Worm (Caenorhabditis elegans): ENCODE results near the gene nhr-28.

DNA sequence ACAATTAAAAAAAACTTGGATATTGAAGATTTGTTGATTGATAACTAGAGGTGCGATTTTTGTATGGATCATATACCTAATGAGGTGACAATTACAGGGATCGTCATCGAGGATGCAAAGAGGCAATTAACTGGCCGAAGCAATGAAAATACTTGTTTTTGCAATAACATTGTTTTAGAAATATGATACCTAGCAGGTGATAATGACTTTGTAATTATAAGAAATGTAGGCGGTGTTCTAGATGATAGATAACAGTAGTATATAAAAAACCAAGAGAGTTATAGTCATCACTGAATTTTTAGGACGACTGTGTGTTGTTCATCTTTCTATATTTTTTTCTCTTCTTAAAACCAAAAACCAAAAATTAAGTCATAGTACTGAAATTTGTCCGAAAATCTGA is 26.4 kb upstream of the nhr-28 start, which contains the start of gene C11G6.2:
- no peak for TF ChIP-seq cog-1 (tag; optimal IDR thresholded peaks at IDR 0.05)
- TF ChIP-seq T22C8.4 (GFP tag; IDR thresholded peaks at IDR 0.05), result no peak
- TF ChIP-seq tab-1 (GFP tag; IDR thresholded peaks at IDR 0.05), result no peak
- no peak for TF ChIP-seq klf-2 (GFP tag; conservative IDR thresholded peaks at IDR 0.05)
